Worm (Caenorhabditis elegans): ENCODE measurements around the gene aipl-1.
"Not testable (repeated sequence)": the region's sequence is repeated elsewhere in the genome, so short reads cannot be mapped to it uniquely, and the experiment has no call there.

- not testable (repeated sequence) for TF ChIP-seq egl-27 (tag; optimal IDR thresholded peaks at IDR 0.05); fos-1 (tag; optimal IDR thresholded peaks at IDR 0.05); unc-62 (GFP tag; optimal IDR thresholded peaks at IDR 0.05); ZK546.5 (tag; optimal IDR thresholded peaks at IDR 0.05); mdl-1 (tag; optimal IDR thresholded peaks at IDR 0.05); ama-1 (optimal IDR thresholded peaks at IDR 0.05); nhr-21 (tag; optimal IDR thresholded peaks at IDR 0.05); ceh-82 (tag; optimal IDR thresholded peaks at IDR 0.05); aly-2 (tag; optimal IDR thresholded peaks at IDR 0.05); nhr-77 (tag; optimal IDR thresholded peaks at IDR 0.05)
Measured at ce11 chrV:15168018-15168417, 31.4 kb upstream of the aipl-1 start.
